Worm (Caenorhabditis elegans): Measurements from ENCODE around the gene C30G12.4.

The C30G12.4 gene

DNA sequence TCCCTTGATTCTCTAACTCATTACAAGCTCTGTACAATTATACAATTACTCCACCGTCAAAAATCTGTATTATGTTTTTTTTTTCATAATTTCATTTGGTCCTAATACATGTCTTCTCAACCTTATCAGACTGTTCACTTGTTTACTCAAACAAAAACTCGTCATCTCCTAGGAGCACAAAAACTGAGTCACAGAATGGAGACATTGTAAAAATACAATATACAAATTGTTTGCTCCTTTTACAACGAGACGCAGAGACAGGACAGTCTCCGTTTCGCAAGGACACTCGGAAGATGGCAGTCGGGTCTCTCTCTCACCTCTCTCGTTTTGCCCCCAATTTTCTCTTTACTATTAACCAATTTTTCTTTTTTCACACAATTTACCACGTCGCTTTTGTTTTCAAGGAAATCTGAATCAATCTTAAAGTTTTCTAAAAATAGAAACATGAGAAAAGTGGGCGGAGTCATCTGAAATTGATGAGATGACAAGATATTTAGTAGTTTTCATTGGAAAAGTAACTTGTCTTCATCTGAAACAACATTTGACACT, 6.3 kb upstream of the C30G12.4 start, which contains the start of gene F32A5.8:
Gene F32A5.8 (plus strand): TSS at position 499 of the 549 bp plus-strand sequence.
- TF ChIP-seq unc-62 (GFP tag; optimal IDR thresholded peaks at IDR 0.05), result no peak

DNA sequence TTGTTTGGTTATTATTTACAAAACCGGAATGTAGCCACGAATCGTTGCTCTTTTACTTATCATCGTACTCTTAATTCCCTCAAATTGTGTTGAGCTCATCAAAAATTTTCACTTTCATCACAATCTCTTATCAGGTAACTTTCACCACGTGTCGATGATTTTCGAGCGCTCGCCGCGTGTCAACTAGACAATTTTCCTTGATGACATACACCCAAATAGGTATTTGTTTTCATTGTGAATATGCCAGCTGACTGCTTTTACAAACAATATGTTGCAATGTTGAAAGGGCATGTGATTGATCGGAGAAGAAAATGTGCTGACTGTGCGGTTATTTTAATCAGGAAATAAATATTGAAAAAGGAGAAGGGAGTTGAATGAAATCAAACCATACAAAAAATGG, 2.7 kb downstream of the C30G12.4 start:
- TF ChIP-seq unc-62 (GFP tag; optimal IDR thresholded peaks at IDR 0.05), result no peak

DNA sequence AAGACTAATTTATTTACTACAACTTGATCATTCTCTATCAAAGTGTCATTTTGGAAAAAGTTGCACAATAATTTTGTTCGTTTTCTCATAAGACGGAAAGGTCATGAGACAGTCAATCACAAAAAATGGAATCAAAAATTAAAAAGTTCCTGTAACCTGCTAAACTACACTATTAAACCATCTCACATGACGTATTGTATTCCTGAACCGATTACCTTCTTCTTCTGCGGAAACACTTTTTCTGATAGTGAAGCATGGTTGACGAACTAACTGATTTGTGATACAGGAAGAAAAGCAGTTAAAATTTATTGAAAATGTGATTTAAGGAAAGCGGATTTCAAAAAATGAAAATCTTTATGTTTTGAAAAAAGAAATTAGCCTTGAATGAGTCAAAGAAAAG, 7.8 kb downstream of the C30G12.4 start:
- no peak for TF ChIP-seq unc-62 (GFP tag; optimal IDR thresholded peaks at IDR 0.05)

DNA sequence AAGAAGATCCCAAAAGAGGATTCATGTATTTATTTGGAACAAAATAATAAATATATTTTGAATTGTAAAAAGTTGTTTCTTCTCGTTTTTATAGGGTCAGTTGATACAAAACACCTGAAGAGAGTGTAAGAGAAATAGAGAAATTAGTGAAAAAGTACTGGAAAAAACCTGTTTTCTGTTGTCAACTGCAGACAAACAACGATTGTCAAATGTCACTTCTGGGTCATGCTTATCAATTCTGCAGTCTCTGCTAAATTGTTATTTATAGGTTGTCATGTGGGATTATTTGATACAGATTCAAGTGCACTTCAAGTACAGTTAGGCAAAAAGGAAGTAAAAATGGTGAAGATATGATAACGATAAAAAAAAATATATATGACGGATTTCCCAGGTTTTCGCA, 10.6 kb downstream of the C30G12.4 start:
- no peak for TF ChIP-seq unc-62 (GFP tag; optimal IDR thresholded peaks at IDR 0.05)

DNA sequence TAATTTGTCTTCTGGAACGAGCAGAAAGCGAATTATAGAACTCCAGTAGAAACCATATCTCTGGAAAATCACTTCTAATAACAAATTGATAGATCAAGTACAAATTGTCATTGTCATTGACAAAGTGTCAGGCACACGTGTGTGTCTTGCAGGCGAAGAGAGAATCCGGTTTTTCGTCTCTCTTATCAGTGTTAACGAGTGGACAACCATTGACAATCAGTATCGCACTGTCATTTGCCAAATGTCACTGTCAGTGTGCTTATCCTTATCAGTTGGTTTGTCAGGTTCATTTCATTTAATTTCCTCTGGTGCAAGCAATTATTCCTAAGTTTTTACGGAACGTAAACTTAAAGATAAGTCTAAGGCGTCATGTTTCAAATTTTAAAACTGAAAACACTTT, 11.6 kb downstream of the C30G12.4 start:
- no peak for TF ChIP-seq unc-62 (GFP tag; optimal IDR thresholded peaks at IDR 0.05)

DNA sequence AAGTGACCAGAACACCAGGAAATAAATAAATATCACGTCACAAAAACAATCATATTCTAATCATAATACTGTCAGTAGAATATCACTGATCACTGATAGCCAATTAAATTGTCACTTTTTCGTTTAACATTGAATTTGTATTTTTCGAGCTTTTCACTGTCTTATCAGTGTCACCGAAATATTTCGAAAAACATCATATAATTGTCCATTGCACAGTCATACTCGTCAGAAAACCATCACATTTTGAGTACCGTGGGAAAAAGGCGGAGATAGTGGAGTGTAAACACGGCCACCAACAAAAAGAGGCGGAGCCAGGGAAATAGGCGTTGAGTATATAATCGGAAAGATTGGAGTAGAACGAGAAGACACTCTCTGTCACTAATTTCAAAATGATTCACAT, 15.3 kb downstream of the C30G12.4 start:
- TF ChIP-seq unc-62 (GFP tag; optimal IDR thresholded peaks at IDR 0.05), result no peak

DNA sequence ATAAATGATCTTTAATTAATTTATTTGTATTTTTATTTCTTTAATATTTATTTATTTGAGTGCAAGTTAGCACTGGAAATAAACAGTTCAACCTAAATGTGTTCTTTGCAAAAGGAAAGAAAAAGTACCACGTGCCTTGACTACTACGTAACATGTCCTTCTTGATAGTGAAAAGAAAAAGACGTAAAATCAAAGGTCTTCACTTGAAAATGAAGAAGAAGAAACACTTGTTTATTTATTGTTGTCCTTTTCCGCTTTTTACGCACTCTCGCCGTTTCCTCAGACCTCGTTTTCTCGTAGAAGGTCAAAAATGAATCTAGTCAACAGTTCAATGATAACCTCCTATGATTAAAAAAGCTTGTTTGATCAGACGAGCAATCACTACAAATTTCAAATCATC, 16.0 kb downstream of the C30G12.4 start:
- TF ChIP-seq unc-62 (GFP tag; optimal IDR thresholded peaks at IDR 0.05), result no peak

DNA sequence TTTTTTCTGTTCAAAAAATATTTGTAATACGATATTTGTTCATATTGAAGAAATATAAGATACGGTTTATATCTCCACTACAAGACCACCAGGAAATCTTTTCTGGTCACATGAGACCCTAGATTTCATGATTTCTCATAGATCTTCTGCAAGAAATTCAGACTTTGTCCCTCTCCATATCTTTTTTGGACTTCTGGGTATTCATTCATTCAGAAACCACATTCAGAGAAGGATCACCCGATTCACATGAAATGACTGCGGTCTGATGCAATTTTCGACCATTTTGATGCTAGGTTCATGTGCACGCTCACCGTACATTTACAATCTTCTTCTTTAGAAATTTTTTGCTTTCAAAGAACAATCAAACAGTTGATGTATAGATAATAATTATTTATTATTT, 17.9 kb downstream of the C30G12.4 start:
- TF ChIP-seq unc-62 (GFP tag; optimal IDR thresholded peaks at IDR 0.05), result no peak

DNA sequence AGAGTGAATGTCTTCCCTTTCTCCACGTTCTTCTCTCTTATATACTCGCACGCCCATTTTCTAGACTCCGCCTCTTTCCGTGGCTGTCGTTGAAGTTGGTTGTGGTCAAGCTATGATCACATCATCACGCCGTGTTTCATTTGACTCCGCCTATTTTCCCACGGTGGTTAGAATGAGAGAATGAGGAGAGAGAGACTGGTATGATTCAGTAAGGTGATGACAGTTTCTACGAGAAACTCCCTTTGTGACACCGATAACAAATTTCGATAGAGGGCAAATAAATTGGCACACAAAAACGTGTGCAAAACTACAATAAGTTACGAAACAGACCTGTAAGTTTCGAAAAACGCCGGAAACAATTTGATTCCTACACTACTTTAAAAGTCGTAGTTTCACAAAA, 18.6 kb downstream of the C30G12.4 start:
- TF ChIP-seq unc-62 (GFP tag; optimal IDR thresholded peaks at IDR 0.05), result no peak

DNA sequence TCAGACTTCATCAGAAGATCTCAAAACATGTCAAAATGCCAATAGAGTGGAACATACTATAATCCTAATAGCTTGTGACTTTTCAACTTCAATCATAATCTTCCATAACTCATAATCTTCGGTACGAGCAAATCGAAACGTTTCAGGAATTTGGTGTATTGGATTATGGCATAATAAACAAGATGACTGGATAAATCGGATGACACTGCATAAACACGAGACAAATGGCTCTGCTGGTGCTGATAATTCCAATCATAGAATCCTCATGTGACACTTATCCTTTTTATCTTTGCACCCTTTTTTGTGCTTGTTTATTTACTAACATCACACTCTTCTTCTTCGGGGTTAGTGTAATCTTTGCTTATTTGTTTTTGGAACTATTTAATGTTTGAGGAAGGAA, 21.1 kb downstream of the C30G12.4 start:
- TF ChIP-seq unc-62 (GFP tag; optimal IDR thresholded peaks at IDR 0.05), result no peak

DNA sequence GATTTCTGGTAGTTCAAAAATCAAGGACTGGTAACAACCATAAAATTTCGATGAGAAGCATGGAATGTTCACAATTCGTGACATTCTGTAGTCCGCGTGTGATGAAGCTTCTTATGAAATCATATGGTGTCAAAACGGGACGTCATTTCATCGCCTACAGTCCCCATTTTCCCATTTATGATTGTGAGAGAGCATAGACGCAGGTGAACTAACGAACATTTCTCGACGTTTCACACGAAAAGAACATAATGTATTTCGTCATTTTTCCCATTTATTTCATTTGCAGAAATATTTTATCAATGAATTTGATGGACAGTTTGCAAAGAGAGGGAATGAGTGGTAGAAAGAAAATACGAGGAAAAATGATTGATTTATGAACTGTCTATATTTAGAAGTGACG, 25.2 kb downstream of the C30G12.4 start:
- TF ChIP-seq unc-62 (GFP tag; optimal IDR thresholded peaks at IDR 0.05), result no peak

DNA sequence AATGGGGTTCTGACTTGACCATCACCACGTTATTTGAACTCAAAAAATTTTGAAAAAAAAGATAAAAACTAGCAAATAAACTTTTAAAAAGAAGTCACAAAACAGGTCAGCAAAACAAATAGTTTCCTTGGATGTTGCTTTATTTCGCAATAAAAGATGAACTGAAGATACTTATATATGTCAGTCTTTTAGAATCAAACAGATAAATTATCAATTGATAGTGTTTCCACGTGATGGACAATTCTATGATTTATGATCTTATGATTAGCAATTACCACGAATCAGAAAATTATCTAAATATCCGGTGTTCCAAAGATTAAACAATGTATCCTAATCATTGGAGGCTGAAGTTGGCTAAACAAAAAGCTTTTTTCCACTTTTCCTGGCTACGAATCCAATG, 25.8 kb downstream of the C30G12.4 start:
- no peak for TF ChIP-seq unc-62 (GFP tag; optimal IDR thresholded peaks at IDR 0.05)

DNA sequence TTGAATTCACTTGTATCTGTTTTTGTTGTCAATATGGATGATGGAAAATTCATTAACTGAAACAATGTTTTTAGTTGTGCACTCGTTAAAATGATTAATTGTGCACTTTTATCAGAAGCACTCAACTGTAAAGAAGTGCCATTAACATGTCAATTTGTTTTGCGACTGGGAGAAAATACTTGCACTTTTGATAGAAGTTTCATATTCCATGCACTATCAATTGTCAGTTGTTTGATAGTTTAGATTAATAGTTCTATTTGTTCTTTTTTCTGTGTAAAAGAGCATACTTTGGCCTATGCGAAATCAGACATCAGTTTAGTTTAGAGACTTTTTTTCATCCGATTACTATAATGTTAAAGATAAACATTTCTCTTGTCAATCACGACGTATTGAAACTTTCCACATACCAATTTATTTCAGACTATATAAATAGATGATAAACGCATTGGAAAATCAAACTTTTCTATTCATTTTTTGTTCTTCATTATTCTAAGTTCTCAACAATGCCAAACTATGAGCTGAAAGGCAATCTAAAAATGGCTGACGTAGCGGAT, 28.0 kb downstream of the C30G12.4 start, which contains the start of gene C30G12.2:
Gene C30G12.2 (plus strand): TSS at position 504 of the 554 bp plus-strand sequence.
- TF ChIP-seq unc-62 (GFP tag; optimal IDR thresholded peaks at IDR 0.05), result no peak

DNA sequence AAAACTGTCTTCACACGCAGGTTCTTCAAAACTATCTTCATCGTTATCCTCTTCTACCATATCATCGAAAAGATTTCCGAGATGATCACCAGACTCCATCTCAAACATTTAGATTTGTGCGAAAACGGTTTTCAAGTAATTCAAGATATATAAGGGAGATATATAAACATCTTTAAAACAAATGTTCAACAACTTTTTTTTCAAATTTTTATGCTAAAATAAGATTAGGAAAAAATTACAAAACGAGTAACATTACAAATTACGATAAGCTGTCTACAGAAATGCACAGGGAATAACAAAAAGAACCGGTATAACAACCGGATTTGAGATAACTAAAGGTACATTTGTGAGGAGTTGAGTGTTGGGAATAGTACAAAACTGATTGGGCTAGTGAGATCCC, 34.0 kb downstream of the C30G12.4 start, which contains the start of gene C30G12.6:
Gene C30G12.6 (minus strand): TSS at position 101 of the 400 bp plus-strand sequence.
- TF ChIP-seq unc-62 (GFP tag; optimal IDR thresholded peaks at IDR 0.05), result no peak

DNA sequence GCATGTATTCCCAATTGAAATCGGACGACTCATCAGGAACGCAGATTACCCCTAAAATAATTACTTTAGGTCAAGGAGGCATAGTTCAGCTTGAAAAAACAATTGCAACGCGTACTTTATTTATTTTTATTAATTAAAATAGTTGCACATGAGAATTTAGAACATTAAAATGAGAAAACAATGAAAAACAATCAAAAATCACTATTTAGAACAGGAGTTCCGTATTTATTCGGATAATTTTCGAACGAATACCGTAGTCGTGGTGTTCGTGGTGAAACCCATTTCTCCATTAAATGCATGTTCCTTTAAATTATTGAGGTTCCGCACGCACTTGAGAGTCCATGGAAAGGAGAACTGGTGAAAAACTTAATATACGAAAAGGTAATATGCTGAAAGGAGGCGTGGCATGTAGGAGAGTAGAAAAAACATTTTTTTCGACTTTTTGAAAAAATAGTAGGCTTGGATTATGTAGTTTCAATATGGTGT, 36.3 kb downstream of the C30G12.4 start, which contains the start of gene puf-8:
Gene puf-8 (minus strand): TSS at position 51 of the 486 bp plus-strand sequence.
- no peak for TF ChIP-seq unc-62 (GFP tag; optimal IDR thresholded peaks at IDR 0.05)

DNA sequence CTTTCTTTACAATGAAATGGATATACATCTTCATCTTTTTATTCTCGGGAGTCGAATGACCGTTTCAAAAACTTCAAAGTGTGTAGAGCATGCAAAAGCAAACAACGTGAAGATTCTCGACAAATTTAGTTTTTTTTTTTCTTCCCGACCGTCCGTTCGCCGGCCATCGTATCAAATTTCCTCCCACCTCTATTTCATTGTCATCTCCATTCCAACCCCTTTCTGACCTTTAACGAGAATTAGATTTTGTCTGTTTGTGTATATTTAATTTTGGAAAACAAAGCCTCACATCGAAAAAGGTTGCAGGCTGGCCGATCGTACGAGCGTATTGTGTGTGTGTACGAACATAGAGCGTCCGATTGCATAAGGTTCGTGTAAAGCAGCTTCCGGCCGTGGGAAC, 37.1 kb downstream of the C30G12.4 start, which contains the start of gene C30G12.1:
Gene C30G12.1 (plus strand): TSS at position 301 of the 400 bp plus-strand sequence.
- no peak for TF ChIP-seq unc-62 (GFP tag; optimal IDR thresholded peaks at IDR 0.05)

DNA sequence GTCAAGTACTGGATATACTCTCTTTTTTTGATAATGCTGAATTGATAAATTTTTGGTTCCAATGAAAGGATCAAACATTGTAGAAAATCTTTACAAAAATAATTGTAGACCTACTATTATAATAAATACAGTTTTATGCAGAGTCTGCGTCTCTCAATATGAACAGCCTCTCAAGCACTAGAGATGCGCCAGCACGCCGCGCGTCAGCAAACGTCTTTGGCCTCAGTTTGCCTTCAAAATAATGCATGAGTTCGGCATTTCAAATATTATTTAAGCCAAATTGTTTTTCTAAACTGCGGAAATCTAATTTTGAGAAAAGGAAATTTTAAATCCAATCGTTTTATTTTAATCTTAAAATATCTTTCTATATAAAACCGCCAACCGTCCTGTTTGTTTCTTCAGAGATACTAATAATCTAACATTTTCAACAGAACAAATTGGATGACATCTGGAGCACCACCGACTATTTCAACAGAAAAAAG, 39.8 kb downstream of the C30G12.4 start, which contains the start of gene cul-4:
Gene cul-4 (plus strand): TSS at position 432 of the 482 bp plus-strand sequence.
- TF ChIP-seq unc-62 (GFP tag; optimal IDR thresholded peaks at IDR 0.05), result no peak

All from whole organism, dauer.